Fruit fly (Drosophila melanogaster) whole organism, embryonic: ENCODE results near the gene TTLL15.
A peak's percentile ranks its signal among the peaks of the same experiment; 100 is the strongest.

Source experiments
- Adf1 ChIP-seq: fragments of 200-800 bp; sonication (Bioruptor generic); IDR thresholded peaks from 2 replicates; pipeline ENCODE4 v1.3.6; 2022; ENCODE audit warnings: missing biosample characterization, missing genetic modification characterization
- Atf-2 ChIP-seq: fragments of 200-800 bp; sonication (Bioruptor generic); optimal IDR thresholded peaks from 2 replicates; lab custom pipeline; 2016; ENCODE audit warnings: missing biosample characterization, missing genetic modification characterization
- CG10209 ChIP-seq: fragments of 200-800 bp; sonication (Bioruptor generic); optimal IDR thresholded peaks from 3 replicates; lab custom pipeline; 2017; ENCODE audit warnings: missing biosample characterization, mild to moderate bottlenecking, missing genetic modification characterization, missing genetic modification reagents
- CG10565 ChIP-seq: fragments of 200-800 bp; sonication (Bioruptor generic); optimal IDR thresholded peaks from 3 replicates; lab custom pipeline; 2016; ENCODE audit warnings: missing biosample characterization, mild to moderate bottlenecking, missing genetic modification characterization
- CG12071 ChIP-seq: fragments of 200-800 bp; sonication (Bioruptor generic); optimal IDR thresholded peaks from 3 replicates; lab custom pipeline; 2018; ENCODE audit warnings: missing biosample characterization, mild to moderate bottlenecking, missing genetic modification characterization
- CG13123 ChIP-seq: fragments of 200-800 bp; sonication (Bioruptor generic); optimal IDR thresholded peaks from 2 replicates; lab custom pipeline; 2016; ENCODE audit warnings: missing biosample characterization, missing genetic modification characterization
- CG13296 ChIP-seq: fragments of 200-800 bp; sonication (Bioruptor generic); optimal IDR thresholded peaks from 3 replicates; lab custom pipeline; 2018; ENCODE audit warnings: missing biosample characterization, mild to moderate bottlenecking, missing genetic modification characterization
- CG16863 ChIP-seq: fragments of 200-800 bp; sonication (Bioruptor generic); optimal IDR thresholded peaks from 3 replicates; lab custom pipeline; 2016; ENCODE audit warnings: missing biosample characterization, missing genetic modification characterization
- CG17361 ChIP-seq: fragments of 200-800 bp; sonication (Bioruptor generic); IDR thresholded peaks from 3 replicates; pipeline ENCODE4 v1.3.6; 2022; ENCODE audit warnings: missing biosample characterization, missing genetic modification characterization
- CG18599 ChIP-seq: fragments of 200-800 bp; sonication (Bioruptor generic); optimal IDR thresholded peaks from 3 replicates; lab custom pipeline; 2017; ENCODE audit warnings: missing biosample characterization, missing genetic modification characterization, mild to moderate bottlenecking, moderate library complexity, missing genetic modification reagents
- CG31224 ChIP-seq: fragments of 200-800 bp; sonication (Bioruptor generic); IDR thresholded peaks from 2 replicates; pipeline ENCODE4 v1.3.6; 2022; ENCODE audit warnings: missing biosample characterization, missing genetic modification characterization
- CG4360 ChIP-seq: fragments of 200-800 bp; sonication (Bioruptor generic); IDR thresholded peaks from 2 replicates; pipeline ENCODE4 v1.3.6; 2022; ENCODE audit warnings: missing biosample characterization, missing genetic modification characterization
- CG4424 ChIP-seq: fragments of 200-800 bp; sonication (Bioruptor generic); optimal IDR thresholded peaks from 3 replicates; lab custom pipeline; 2016; ENCODE audit warnings: missing biosample characterization, missing genetic modification characterization
- CG4820 ChIP-seq: fragments of 200-800 bp; sonication (Bioruptor generic); optimal IDR thresholded peaks from 3 replicates; lab custom pipeline; 2016; ENCODE audit warnings: missing biosample characterization, missing genetic modification characterization
- CG4854 ChIP-seq: fragments of 200-800 bp; sonication (Bioruptor generic); optimal IDR thresholded peaks from 2 replicates; lab custom pipeline; 2016; ENCODE audit warnings: missing biosample characterization, missing genetic modification characterization, inconsistent platforms
- CG8388 ChIP-seq: fragments of 200-800 bp; sonication (Bioruptor generic); optimal IDR thresholded peaks from 2 replicates; lab custom pipeline; 2019; ENCODE audit warnings: missing biosample characterization, mild to moderate bottlenecking, missing genetic modification characterization, moderate library complexity
- Camta ChIP-seq: fragments of 200-800 bp; sonication (Bioruptor generic); optimal IDR thresholded peaks from 2 replicates; lab custom pipeline; 2016; ENCODE audit warnings: missing biosample characterization, missing genetic modification characterization
- Chrac-16 ChIP-seq: fragments of 200-800 bp; sonication (Bioruptor generic); optimal IDR thresholded peaks from 3 replicates; lab custom pipeline; 2016; ENCODE audit warnings: missing biosample characterization, missing genetic modification characterization
- Drgx ChIP-seq: fragments of 200-800 bp; sonication (Bioruptor generic); IDR thresholded peaks from 2 replicates; pipeline ENCODE4 v1.3.6; 2022; ENCODE audit warnings: missing biosample characterization, missing genetic modification characterization
- HHEX ChIP-seq: fragments of 200-800 bp; sonication (Bioruptor generic); optimal IDR thresholded peaks from 3 replicates; lab custom pipeline; 2017; ENCODE audit warnings: missing biosample characterization, mild to moderate bottlenecking, missing genetic modification characterization, missing genetic modification reagents
- HmgZ ChIP-seq: fragments of 200-800 bp; sonication (Bioruptor generic); optimal IDR thresholded peaks from 2 replicates; lab custom pipeline; 2018; ENCODE audit warnings: missing biosample characterization, mild to moderate bottlenecking, missing genetic modification characterization
- Hr39 ChIP-seq: fragments of >200 bp; optimal IDR thresholded peaks from 2 replicates; lab custom pipeline; 2017
- Kr ChIP-seq: fragments of 200-800 bp; sonication (Bioruptor generic); optimal IDR thresholded peaks from 2 replicates; lab custom pipeline; 2017; ENCODE audit warnings: missing biosample characterization, mild to moderate bottlenecking, missing genetic modification characterization
- MBD-R2 ChIP-seq: fragments of 200-800 bp; sonication (Bioruptor generic); IDR thresholded peaks from 2 replicates; pipeline ENCODE4 v1.3.6; 2022; ENCODE audit warnings: missing biosample characterization, missing genetic modification characterization
- Myb ChIP-seq: fragments of 200-800 bp; sonication (Bioruptor generic); optimal IDR thresholded peaks from 2 replicates; lab custom pipeline; 2016; ENCODE audit warnings: missing biosample characterization, missing genetic modification characterization
- Nf-YA ChIP-seq: fragments of 200-800 bp; sonication (Bioruptor generic); IDR thresholded peaks from 2 replicates; pipeline ENCODE4 v1.3.6; 2022; ENCODE audit warnings: missing biosample characterization, missing genetic modification characterization
- Side ChIP-seq: fragments of 200-800 bp; sonication (Bioruptor generic); optimal IDR thresholded peaks from 2 replicates; lab custom pipeline; 2016; ENCODE audit warnings: missing biosample characterization, missing genetic modification characterization
- Sin3A ChIP-seq: fragments of >200 bp; optimal IDR thresholded peaks from 2 replicates; lab custom pipeline; 2018
- Tbp ChIP-seq: fragments of >200 bp; optimal IDR thresholded peaks from 2 replicates; lab custom pipeline; 2018; ENCODE audit warnings: missing biosample characterization, missing genetic modification characterization
- Xrp1 ChIP-seq: fragments of 200-800 bp; sonication (Bioruptor generic); IDR thresholded peaks from 2 replicates; pipeline ENCODE4 v1.3.6; 2022; ENCODE audit warnings: missing biosample characterization, missing genetic modification characterization
- az2 ChIP-seq: fragments of 200-800 bp; sonication (Bioruptor generic); optimal IDR thresholded peaks from 3 replicates; lab custom pipeline; 2016; ENCODE audit warnings: missing biosample characterization, missing genetic modification characterization
- chm ChIP-seq: fragments of 200-800 bp; sonication (Bioruptor generic); IDR thresholded peaks from 2 replicates; pipeline ENCODE4 v1.3.6; 2022; ENCODE audit warnings: missing biosample characterization, missing genetic modification characterization
- crp ChIP-seq, 2 experiments: fragments of 200-800 bp; sonication (Bioruptor generic); optimal IDR thresholded peaks; 2 replicates in 1 of 2; 3 replicates in 1 of 2; lab custom pipeline; 2017; ENCODE audit warnings: missing biosample characterization in 2 of 2, missing genetic modification characterization in 2 of 2, mild to moderate bottlenecking in 1 of 2, moderate library complexity in 1 of 2
- dan ChIP-seq: fragments of 200-800 bp; sonication (Bioruptor generic); IDR thresholded peaks from 2 replicates; pipeline ENCODE4 v1.3.6; 2022; ENCODE audit warnings: missing biosample characterization, missing genetic modification characterization
- dm ChIP-seq: fragments of 200-800 bp; sonication (Bioruptor generic); optimal IDR thresholded peaks from 3 replicates; lab custom pipeline; 2016; ENCODE audit warnings: missing biosample characterization, missing genetic modification characterization
- exex ChIP-seq: fragments of 200-800 bp; sonication (Bioruptor generic); optimal IDR thresholded peaks from 4 replicates; lab custom pipeline; 2018; ENCODE audit warnings: missing biosample characterization, mild to moderate bottlenecking, missing genetic modification characterization, moderate library complexity
- hkb ChIP-seq, 2 experiments: fragments of 200-800 bp in 1 of 2; fragments of >200 bp in 1 of 2; sonication (Bioruptor generic) in 1 of 2; IDR thresholded peaks in 1 of 2; optimal IDR thresholded peaks in 1 of 2; 2 replicates each; pipeline versions ENCODE4 v1.3.6 to Lab custom; 2017 to 2022; ENCODE audit warnings: missing biosample characterization in 1 of 2, missing genetic modification characterization in 1 of 2
- hth ChIP-seq: fragments of >200 bp; optimal IDR thresholded peaks from 2 replicates; lab custom pipeline; 2017; ENCODE audit warnings: inconsistent platforms
- ind ChIP-seq: fragments of 200-800 bp; sonication (Bioruptor generic); optimal IDR thresholded peaks from 3 replicates; lab custom pipeline; 2016; ENCODE audit warnings: missing biosample characterization, missing genetic modification characterization
- inv ChIP-seq: fragments of 200-800 bp; sonication (Bioruptor generic); IDR thresholded peaks from 2 replicates; pipeline ENCODE4 v1.3.6; 2022; ENCODE audit warnings: missing biosample characterization, missing genetic modification characterization; ENCODE audit not compliant: partially characterized antibody
- lab ChIP-seq: fragments of 200-800 bp; sonication (Bioruptor generic); optimal IDR thresholded peaks from 3 replicates; lab custom pipeline; 2017; ENCODE audit warnings: missing biosample characterization, missing genetic modification characterization, mild to moderate bottlenecking, moderate library complexity, missing genetic modification reagents
- mld ChIP-seq: fragments of 200-800 bp; sonication (Bioruptor generic); IDR thresholded peaks from 3 replicates; pipeline ENCODE4 v1.3.6; 2022; ENCODE audit warnings: missing biosample characterization, missing genetic modification characterization; ENCODE audit not compliant: partially characterized antibody
- nerfin-2 ChIP-seq: fragments of 200-800 bp; sonication (Bioruptor generic); IDR thresholded peaks from 2 replicates; pipeline ENCODE4 v1.3.6; 2022; ENCODE audit warnings: missing biosample characterization, missing genetic modification characterization; ENCODE audit not compliant: partially characterized antibody
- onecut ChIP-seq: fragments of 200-800 bp; sonication (Bioruptor generic); IDR thresholded peaks from 2 replicates; pipeline ENCODE4 v1.3.6; 2022; ENCODE audit warnings: missing biosample characterization, missing genetic modification characterization
- org-1 ChIP-seq: fragments of 200-800 bp; sonication (Bioruptor generic); optimal IDR thresholded peaks from 2 replicates; lab custom pipeline; 2017; ENCODE audit warnings: missing biosample characterization, missing genetic modification characterization
- psq ChIP-seq: fragments of 200-800 bp; sonication (Bioruptor generic); optimal IDR thresholded peaks from 2 replicates; lab custom pipeline; 2017; ENCODE audit warnings: missing biosample characterization, missing genetic modification characterization
- pzg ChIP-seq: fragments of 200-800 bp; sonication (Bioruptor generic); optimal IDR thresholded peaks from 3 replicates; lab custom pipeline; 2018; ENCODE audit warnings: missing biosample characterization, mild to moderate bottlenecking, missing genetic modification characterization, moderate library complexity
- seq ChIP-seq: fragments of 200-800 bp; sonication (Bioruptor generic); IDR thresholded peaks from 2 replicates; pipeline ENCODE4 v1.3.6; 2022; ENCODE audit warnings: missing biosample characterization, missing genetic modification characterization
- sr ChIP-seq: fragments of 200-800 bp; sonication (Bioruptor generic); IDR thresholded peaks from 3 replicates; pipeline ENCODE4 v1.3.6; 2022; ENCODE audit warnings: missing biosample characterization, missing genetic modification characterization
- trem ChIP-seq: fragments of 200-800 bp; optimal IDR thresholded peaks from 3 replicates; lab custom pipeline; 2019; ENCODE audit warnings: missing biosample characterization, mild to moderate bottlenecking, missing genetic modification characterization, moderate library complexity
- zen2 ChIP-seq: fragments of 200-800 bp; sonication (Bioruptor generic); IDR thresholded peaks from 3 replicates; pipeline ENCODE4 v1.3.6; 2022; ENCODE audit warnings: missing biosample characterization, missing genetic modification characterization; ENCODE audit not compliant: partially characterized antibody

TTLL15 gene

dm6 chr3R:10862773-10863445 lies 47.8 kb downstream of the TTLL15 start, which contains the start of gene CG6574 (continued):
- TF ChIP-seq CG12071 (GFP tag; lab: Kevin White, UChicago): peak; percentile 35
- no peak for TF ChIP-seq dm (GFP tag; lab: Kevin White, UChicago)
- TF ChIP-seq CG16863 (GFP tag; lab: Kevin White, UChicago): no peak
- no peak for TF ChIP-seq Hr39 (lab: Kevin White, UChicago)
- TF ChIP-seq CG10209 (GFP tag; lab: Kevin White, UChicago): no peak
- peak; percentile 67 for TF ChIP-seq exex (tag; lab: Kevin White, UChicago)
- no peak for TF ChIP-seq Nf-YA
- no peak for TF ChIP-seq Camta (GFP tag; lab: Kevin White, UChicago)
- no peak; the same call in 1 of the 2 replicates for TF ChIP-seq CG4360 (GFP tag; lab: Robert Waterston, UW)
- TF ChIP-seq psq (GFP tag; lab: Kevin White, UChicago): no peak
- TF ChIP-seq Sin3A (lab: Kevin White, UChicago): no peak
- TF ChIP-seq HmgZ (tag; lab: Kevin White, UChicago): peak; percentile 2
- TF ChIP-seq crp (GFP tag; optimal IDR thresholded peaks at IDR 0.05; lab: Kevin White, UChicago): peak in 1 of 2 experiments; percentile 83
- TF ChIP-seq Drgx (GFP tag; lab: Robert Waterston, UW): peak; percentile 44; the same call in 1 of the 2 replicates
- no peak for TF ChIP-seq chm (GFP tag; lab: Robert Waterston, UW)
- no peak for TF ChIP-seq CG10565
- TF ChIP-seq inv (GFP tag; lab: Robert Waterston, UW): no peak
- TF ChIP-seq MBD-R2 (GFP tag; lab: Robert Waterston, UW): peak; percentile 57; the same call in 1 of the 2 replicates
- TF ChIP-seq Atf-2 (GFP tag; lab: Kevin White, UChicago): no peak
- TF ChIP-seq CG18599: peak; percentile 28
- no peak for TF ChIP-seq lab
- peak; percentile 22; the same call in 1 of the 2 replicates for TF ChIP-seq Xrp1 (GFP tag; lab: Robert Waterston, UW)
- no peak for TF ChIP-seq CG4820 (GFP tag; lab: Kevin White, UChicago)
- peak; percentile 38 for TF ChIP-seq pzg (GFP tag; lab: Kevin White, UChicago)
- peak; percentile 15 for TF ChIP-seq HHEX (GFP tag; lab: Kevin White, UChicago)
- TF ChIP-seq nerfin-2 (GFP tag; lab: Robert Waterston, UW): no peak
- peak; percentile 41 for TF ChIP-seq trem (tag; lab: Kevin White, UChicago)
- no peak for TF ChIP-seq CG31224 (GFP tag; lab: Robert Waterston, UW)
- TF ChIP-seq Side: no peak
- peak; percentile 6; the same call in 1 of the 2 replicates for TF ChIP-seq Adf1 (GFP tag; lab: Robert Waterston, UW)
- no peak for TF ChIP-seq seq
- TF ChIP-seq az2: no peak
- TF ChIP-seq sr: no peak
- peak; percentile 18 for TF ChIP-seq org-1 (GFP tag; lab: Kevin White, UChicago)
- no peak for TF ChIP-seq CG8388 (GFP tag; lab: Kevin White, UChicago)
- TF ChIP-seq mld (GFP tag; lab: Robert Waterston, UW): no peak
- TF ChIP-seq Kr (GFP tag; lab: Kevin White, UChicago): no peak
- peak; percentile 6 for TF ChIP-seq ind (GFP tag; lab: Kevin White, UChicago)
- TF ChIP-seq Tbp (GFP tag; lab: Kevin White, UChicago): no peak
- no peak for TF ChIP-seq hkb (optimal IDR thresholded peaks at IDR 0.05; lab: Kevin White, UChicago)
- peak; percentile 39 for TF ChIP-seq hkb (GFP tag; IDR thresholded peaks at IDR 0.05; lab: Robert Waterston, UW)
- no peak for TF ChIP-seq zen2 (GFP tag; lab: Robert Waterston, UW)
- peak; percentile 73 for TF ChIP-seq CG4854 (GFP tag; lab: Kevin White, UChicago)
- no peak for TF ChIP-seq dan
- no peak for TF ChIP-seq CG4424 (GFP tag; lab: Kevin White, UChicago)
- no peak for TF ChIP-seq CG13123 (GFP tag; lab: Kevin White, UChicago)
- TF ChIP-seq CG13296: peak; percentile 11
- TF ChIP-seq hth (lab: Kevin White, UChicago): no peak
- TF ChIP-seq Myb (GFP tag; lab: Kevin White, UChicago): no peak
- TF ChIP-seq onecut (GFP tag; lab: Robert Waterston, UW): no peak; the same call in 1 of the 2 replicates
- no peak for TF ChIP-seq Chrac-16 (GFP tag; lab: Kevin White, UChicago)
- TF ChIP-seq CG17361 (GFP tag; lab: Robert Waterston, UW): 0 out of 3 replicates have a peak, but pooled peaks have one; percentile 14
